Worm (Caenorhabditis elegans) whole organism, late embryonic: Measurements from ENCODE around the gene K02F3.9.

Experiments
- nfya-1 ChIP-seq: sonication (generic microtip); optimal IDR thresholded peaks from 2 replicates; lab custom pipeline; 2017; ENCODE audit warnings: missing genetic modification characterization, mild to moderate bottlenecking, missing compliant biosample characterization, antibody characterized with exemption, moderate library complexity
- sdc-2 ChIP-seq: sonication (generic microtip); optimal IDR thresholded peaks from 2 replicates; lab custom pipeline; 2016; ENCODE audit warnings: missing genotype, missing genetic modification characterization, missing compliant biosample characterization
- tbx-2 ChIP-seq: sonication (generic microtip); optimal IDR thresholded peaks from 2 replicates; lab custom pipeline; 2016; ENCODE audit warnings: missing genetic modification characterization, missing compliant biosample characterization

DNA sequence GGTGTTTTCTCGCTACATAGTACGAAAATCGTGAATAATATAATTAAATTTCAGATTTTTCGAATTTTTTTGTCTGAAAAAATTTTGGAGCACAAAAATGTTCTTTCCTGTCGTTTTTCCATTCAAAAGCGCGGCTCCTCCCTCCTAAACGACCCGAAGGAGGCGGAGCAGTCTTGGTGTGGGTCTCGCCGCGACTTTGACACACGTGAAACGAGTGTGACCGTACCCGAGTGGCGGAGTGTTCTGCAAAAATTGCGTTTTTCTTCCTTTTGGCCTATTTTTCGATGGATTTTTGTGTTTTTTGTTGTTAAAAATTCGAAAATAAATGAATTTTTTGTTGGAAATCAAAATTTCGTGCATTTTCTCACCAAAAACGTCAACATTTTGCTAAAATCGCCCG is 47.6 kb downstream of the K02F3.9 start, which contains the start of gene snt-2:
- no peak for TF ChIP-seq sdc-2 (tag; lab: Kevin White, UChicago)
- TF ChIP-seq tbx-2 (tag; lab: Kevin White, UChicago), result peak; percentile 16
- peak; percentile 87 for TF ChIP-seq nfya-1 (tag; lab: Kevin White, UChicago)
